Worm (Caenorhabditis elegans): ENCODE data around the gene fbxb-95.

DNA sequence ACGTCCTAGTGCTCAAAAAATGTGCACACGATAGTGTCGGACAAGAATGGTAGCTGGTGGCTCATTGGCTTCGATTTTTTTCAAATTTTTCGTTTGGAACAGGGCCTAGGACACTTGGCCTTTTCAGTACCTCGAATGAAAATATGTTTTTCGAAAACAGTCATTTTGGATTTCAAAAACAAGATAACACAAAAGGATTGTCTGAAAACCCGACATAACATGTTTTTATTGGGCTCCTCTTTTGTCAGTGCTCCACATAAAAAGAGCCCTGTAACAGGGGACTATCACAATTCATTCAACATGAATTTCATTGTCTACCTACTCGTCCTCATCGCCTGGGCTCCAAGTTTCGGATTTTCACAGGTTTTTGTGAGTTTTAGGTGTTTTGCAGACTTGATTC is 10.1 kb downstream of the fbxb-95 start, which contains the start of gene C16C4.17:
- no peak for TF ChIP-seq ets-4 (tag; optimal IDR thresholded peaks at IDR 0.05)
- no peak for TF ChIP-seq T23F11.4 (GFP tag; optimal IDR thresholded peaks at IDR 0.05)
- no peak for TF ChIP-seq hlh-8 (tag; optimal IDR thresholded peaks at IDR 0.05)
- no peak for TF ChIP-seq fkh-10 (GFP tag; optimal IDR thresholded peaks at IDR 0.05)
- TF ChIP-seq ceh-24 (tag; optimal IDR thresholded peaks at IDR 0.05), result no peak
- no peak for TF ChIP-seq C38D4.7 (GFP tag; optimal IDR thresholded peaks at IDR 0.05)
- TF ChIP-seq pqm-1 (tag; optimal IDR thresholded peaks at IDR 0.05), result no peak
- TF ChIP-seq zip-5 (tag; optimal IDR thresholded peaks at IDR 0.05), result no peak

All from whole organism, late embryonic.